Worm (Caenorhabditis elegans) whole organism, L4 larva: ENCODE data around the gene arx-5.

Source experiments
- F10B5.3 ChIP-seq: sonication (generic microtip); optimal IDR thresholded peaks from 2 replicates; lab custom pipeline; 2016; ENCODE audit warnings: mild to moderate bottlenecking, missing genetic modification characterization, missing compliant biosample characterization
- R02D3.7 ChIP-seq: fragments of 150-350 bp; sonication (generic microtip); optimal IDR thresholded peaks from 3 replicates; lab custom pipeline; 2014; ENCODE audit warnings: missing biosample characterization, missing genetic modification characterization
- Y105C5A.15 ChIP-seq: fragments of 200-800 bp; sonication (Bioruptor generic); IDR thresholded peaks from 2 replicates; pipeline ENCODE4 v1.3.6; 2022; ENCODE audit warnings: missing genetic modification characterization, missing compliant biosample characterization
- Y75B8A.6 ChIP-seq: fragments of 200-800 bp; sonication (Bioruptor generic); IDR thresholded peaks from 2 replicates; pipeline ENCODE4 v1.3.6; 2022; ENCODE audit warnings: missing genetic modification reagents, missing genetic modification characterization, missing compliant biosample characterization
- ama-1 ChIP-seq: fragments of 150-350 bp; optimal IDR thresholded peaks from 2 replicates; lab custom pipeline; 2014; ENCODE audit warnings: inconsistent platforms, mixed read lengths
- ceh-20 ChIP-seq: fragments of 200-800 bp; sonication (Bioruptor generic); IDR thresholded peaks from 2 replicates; pipeline ENCODE4 v1.3.6; 2022; ENCODE audit warnings: missing genetic modification reagents, missing genetic modification characterization, missing compliant biosample characterization
- ceh-44 ChIP-seq: fragments of 200-800 bp; sonication (Bioruptor generic); IDR thresholded peaks from 2 replicates; pipeline ENCODE4 v1.3.6; 2022; ENCODE audit warnings: missing genetic modification reagents, missing genetic modification characterization, missing compliant biosample characterization
- ceh-62 ChIP-seq: sonication (generic microtip); optimal IDR thresholded peaks from 2 replicates; lab custom pipeline; 2017; ENCODE audit warnings: missing biosample characterization, missing genetic modification characterization
- ceh-82 ChIP-seq: sonication (generic microtip); optimal IDR thresholded peaks from 2 replicates; lab custom pipeline; 2017; ENCODE audit warnings: missing biosample characterization, missing genetic modification characterization
- ces-1 ChIP-seq: fragments of 150-350 bp; sonication (generic microtip); optimal IDR thresholded peaks from 4 replicates; lab custom pipeline; 2014; ENCODE audit warnings: missing biosample characterization, missing genetic modification reagents, missing genetic modification characterization
- daf-16 ChIP-seq, 3 experiments: sonication (generic microtip); optimal IDR thresholded peaks; 2 replicates each; lab custom pipeline; 2016 to 2017; ENCODE audit warnings: missing genetic modification characterization in 3 of 3, missing genetic modification reagents in 3 of 3, mild to moderate bottlenecking in 2 of 3, missing compliant biosample characterization in 2 of 3, missing biosample characterization in 1 of 3, moderate library complexity in 1 of 3
- daf-8 ChIP-seq: fragments of 200-800 bp; sonication (Bioruptor generic); IDR thresholded peaks from 2 replicates; pipeline ENCODE4 v1.3.6; 2022; ENCODE audit warnings: missing genetic modification characterization, missing compliant biosample characterization
- dmd-6 ChIP-seq: fragments of 200-800 bp; sonication (Bioruptor generic); IDR thresholded peaks from 2 replicates; pipeline ENCODE4 v1.3.6; 2022; ENCODE audit warnings: missing genetic modification reagents, missing genetic modification characterization, missing compliant biosample characterization
- dmd-8 ChIP-seq: fragments of 200-800 bp; sonication (Bioruptor generic); IDR thresholded peaks from 2 replicates; pipeline ENCODE4 v1.3.6; 2022; ENCODE audit warnings: missing genetic modification characterization, missing compliant biosample characterization
- dpl-1 ChIP-seq: fragments of 150-350 bp; optimal IDR thresholded peaks from 2 replicates; lab custom pipeline; 2014; ENCODE audit warnings: missing biosample characterization, missing genetic modification reagents, missing genetic modification characterization
- dve-1 ChIP-seq: sonication (generic microtip); optimal IDR thresholded peaks from 2 replicates; lab custom pipeline; 2017; ENCODE audit warnings: antibody characterized with exemption, mild to moderate bottlenecking, missing genetic modification characterization, missing compliant biosample characterization; ENCODE audit not compliant: insufficient read depth
- egl-27 ChIP-seq: sonication (generic microtip); optimal IDR thresholded peaks from 3 replicates; lab custom pipeline; 2017; ENCODE audit warnings: missing biosample characterization, missing genetic modification reagents, missing genetic modification characterization
- egl-43 ChIP-seq: fragments of 200-800 bp; sonication (Bioruptor generic); IDR thresholded peaks from 2 replicates; pipeline ENCODE4 v1.3.6; 2022; ENCODE audit warnings: missing genetic modification reagents, missing genetic modification characterization, missing compliant biosample characterization
- fos-1 ChIP-seq: fragments of 150-350 bp; optimal IDR thresholded peaks from 2 replicates; lab custom pipeline; 2014; ENCODE audit warnings: missing biosample characterization, missing genetic modification characterization
- gei-8 ChIP-seq: fragments of 200-800 bp; sonication (Bioruptor generic); optimal IDR thresholded peaks from 2 replicates; lab custom pipeline; 2018; ENCODE audit warnings: mild to moderate bottlenecking, missing genetic modification characterization, missing compliant biosample characterization
- hlh-11 ChIP-seq: fragments of 200-800 bp; sonication (Bioruptor generic); optimal IDR thresholded peaks from 2 replicates; lab custom pipeline; 2018; ENCODE audit warnings: mild to moderate bottlenecking, missing genetic modification characterization, missing compliant biosample characterization
- hlh-30 ChIP-seq: sonication (generic microtip); optimal IDR thresholded peaks from 2 replicates; lab custom pipeline; 2017; ENCODE audit warnings: antibody characterized with exemption, mild to moderate bottlenecking, missing genetic modification characterization, missing compliant biosample characterization; ENCODE audit not compliant: insufficient read depth
- lim-7 ChIP-seq: fragments of 200-800 bp; sonication (Bioruptor generic); IDR thresholded peaks from 2 replicates; pipeline ENCODE4 v1.3.6; 2022; ENCODE audit warnings: missing genetic modification characterization, missing compliant biosample characterization
- lin-1 ChIP-seq: fragments of 200-800 bp; sonication (Bioruptor generic); IDR thresholded peaks from 2 replicates; pipeline ENCODE4 v1.3.6; 2022; ENCODE audit warnings: missing genetic modification reagents, missing genetic modification characterization, missing compliant biosample characterization
- lin-29 ChIP-seq: fragments of 200-800 bp; sonication (Bioruptor generic); IDR thresholded peaks from 2 replicates; pipeline ENCODE4 v1.3.6; 2022; ENCODE audit warnings: missing genetic modification reagents, missing genetic modification characterization, missing compliant biosample characterization
- lin-38 ChIP-seq: fragments of 200-800 bp; sonication (Bioruptor generic); IDR thresholded peaks from 2 replicates; pipeline ENCODE4 v1.3.6; 2022; ENCODE audit warnings: missing genetic modification reagents, missing genetic modification characterization, missing compliant biosample characterization
- lir-3 ChIP-seq: sonication (generic microtip); optimal IDR thresholded peaks from 2 replicates; lab custom pipeline; 2016; ENCODE audit warnings: mild to moderate bottlenecking, missing genetic modification characterization, missing compliant biosample characterization
- madf-5 ChIP-seq, 2 experiments: fragments of 200-800 bp; sonication (Bioruptor generic); IDR thresholded peaks; 2 replicates each; pipeline ENCODE4 v1.3.6; 2022; ENCODE audit warnings: missing compliant biosample characterization in 2 of 2, missing genetic modification characterization in 2 of 2
- mes-2 ChIP-seq: sonication (generic microtip); optimal IDR thresholded peaks from 2 replicates; lab custom pipeline; 2016; ENCODE audit warnings: missing genotype, mild to moderate bottlenecking, missing genetic modification characterization, missing compliant biosample characterization; ENCODE audit not compliant: poor library complexity, severe bottlenecking
- mxl-2 ChIP-seq: fragments of 200-800 bp; sonication (Bioruptor generic); conservative IDR thresholded peaks from 2 replicates; pipeline ENCODE4 v1.3.6; 2022; ENCODE audit warnings: missing genetic modification reagents, missing genetic modification characterization, missing compliant biosample characterization
- nhr-11 ChIP-seq: fragments of 150-350 bp; optimal IDR thresholded peaks from 2 replicates; lab custom pipeline; 2014; ENCODE audit warnings: missing biosample characterization, missing genetic modification characterization
- nhr-28 ChIP-seq: fragments of 150-350 bp; optimal IDR thresholded peaks from 2 replicates; lab custom pipeline; 2014; ENCODE audit warnings: missing biosample characterization, missing genetic modification characterization
- nhr-42 ChIP-seq: fragments of 200-800 bp; sonication (Bioruptor generic); IDR thresholded peaks from 2 replicates; pipeline ENCODE4 v1.3.6; 2022; ENCODE audit warnings: missing genetic modification characterization, missing compliant biosample characterization
- saeg-2 ChIP-seq: fragments of 200-800 bp; sonication (Bioruptor generic); IDR thresholded peaks from 2 replicates; pipeline ENCODE4 v1.3.6; 2022; ENCODE audit warnings: missing genetic modification reagents, missing genetic modification characterization, missing compliant biosample characterization
- snpc-1.2 ChIP-seq: fragments of 200-800 bp; sonication (Bioruptor generic); IDR thresholded peaks from 2 replicates; pipeline ENCODE4 v1.3.6; 2022; ENCODE audit warnings: missing genetic modification reagents, missing genetic modification characterization, missing compliant biosample characterization
- spr-1 ChIP-seq: sonication (generic microtip); optimal IDR thresholded peaks from 2 replicates; lab custom pipeline; 2016; ENCODE audit warnings: mild to moderate bottlenecking, missing genetic modification characterization, missing compliant biosample characterization
- spr-3 ChIP-seq: fragments of 200-800 bp; sonication (Bioruptor generic); optimal IDR thresholded peaks from 2 replicates; lab custom pipeline; 2018; ENCODE audit warnings: mild to moderate bottlenecking, missing genetic modification characterization, missing compliant biosample characterization
- zfp-2 ChIP-seq: sonication (generic microtip); optimal IDR thresholded peaks from 2 replicates; lab custom pipeline; 2016; ENCODE audit warnings: mild to moderate bottlenecking, missing genetic modification characterization, missing compliant biosample characterization
- zip-11 ChIP-seq: fragments of 200-800 bp; sonication (Bioruptor generic); IDR thresholded peaks from 2 replicates; pipeline ENCODE4 v1.3.6; 2022; ENCODE audit warnings: missing genetic modification characterization, missing compliant biosample characterization

Gene arx-5

DNA sequence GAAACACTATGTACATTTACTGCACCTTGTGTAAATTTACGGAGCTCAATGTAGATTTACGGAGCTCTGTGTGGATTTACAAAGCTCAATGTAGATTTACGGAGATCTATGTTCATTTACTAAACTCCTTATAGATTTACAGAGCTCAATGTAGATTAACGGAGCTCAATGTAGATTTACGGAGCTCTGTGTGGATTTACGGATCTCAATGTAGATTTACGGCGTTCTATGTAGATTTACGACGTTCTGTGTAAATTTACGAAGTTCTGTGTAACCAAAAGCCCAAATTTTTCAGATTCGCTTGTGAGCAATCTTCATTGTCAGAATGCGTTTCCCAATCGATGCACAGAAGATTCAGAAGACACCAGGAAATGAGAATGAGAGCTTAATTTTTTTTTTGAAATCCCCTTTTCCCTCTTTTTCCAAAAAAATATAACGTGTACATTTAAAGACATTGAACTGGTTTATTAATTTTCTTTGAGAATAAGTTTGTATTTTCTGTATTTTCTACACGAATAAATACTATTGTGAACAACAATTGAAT, 18.9 kb upstream of the arx-5 start:
- no peak for TF ChIP-seq egl-43 (GFP tag; lab: Robert Waterston, UW)
- no peak for TF ChIP-seq nhr-11 (tag; lab: Kevin White, UChicago)
- TF ChIP-seq ceh-20 (GFP tag; lab: Robert Waterston, UW) = no peak
- no peak for TF ChIP-seq lin-29
- TF ChIP-seq saeg-2 (GFP tag; lab: Robert Waterston, UW) = no peak
- TF ChIP-seq lir-3 (tag; lab: Kevin White, UChicago) = no peak
- no peak for TF ChIP-seq mxl-2
- TF ChIP-seq lin-38 (GFP tag; lab: Robert Waterston, UW) = no peak
- no peak for TF ChIP-seq spr-1 (tag; lab: Kevin White, UChicago)
- TF ChIP-seq ceh-82 (tag; lab: Kevin White, UChicago) = no peak
- no peak for TF ChIP-seq Y105C5A.15 (GFP tag; lab: Robert Waterston, UW)
- TF ChIP-seq spr-3 (GFP tag; lab: Kevin White, UChicago) = no peak
- no peak for TF ChIP-seq dmd-8
- TF ChIP-seq snpc-1.2 (GFP tag; lab: Robert Waterston, UW) = no peak
- no peak for TF ChIP-seq ces-1
- TF ChIP-seq nhr-42 (GFP tag; lab: Robert Waterston, UW) = no peak
- no peak for TF ChIP-seq ama-1 (lab: Kevin White, UChicago)

DNA sequence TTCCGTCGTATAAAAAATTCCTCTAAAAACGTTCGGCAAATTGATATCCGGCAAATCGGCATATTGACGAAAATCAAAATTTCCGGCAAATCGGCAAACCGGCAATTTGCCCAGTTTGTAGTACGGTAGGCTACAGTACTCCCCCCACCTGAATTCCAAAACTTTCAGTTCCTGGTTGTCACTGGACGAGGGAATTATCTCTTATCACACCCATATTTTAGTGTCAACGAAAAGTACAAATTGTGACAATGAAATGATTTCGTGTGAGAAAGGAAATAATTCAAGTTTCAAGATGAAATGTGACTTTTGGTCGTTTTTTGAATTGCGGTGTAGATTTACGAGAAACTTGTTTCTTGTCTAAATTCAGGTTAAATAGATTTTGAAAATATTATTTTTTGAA, 15.2 kb upstream of the arx-5 start:
- TF ChIP-seq R02D3.7 (tag; lab: Kevin White, UChicago) = no peak
- peak; percentile 62 for TF ChIP-seq nhr-28 (tag; lab: Kevin White, UChicago)
- no peak for TF ChIP-seq ceh-82 (tag; lab: Kevin White, UChicago)
- TF ChIP-seq egl-27 (tag; lab: Kevin White, UChicago) = no peak
- no peak for TF ChIP-seq madf-5 (GFP tag; IDR thresholded peaks at IDR 0.05; lab: Robert Waterston, UW)
- peak; percentile 5 for TF ChIP-seq mes-2 (tag; lab: Kevin White, UChicago)
- no peak for TF ChIP-seq gei-8 (GFP tag; lab: Kevin White, UChicago)
- TF ChIP-seq F10B5.3 (tag; lab: Kevin White, UChicago) = no peak
- no peak for TF ChIP-seq fos-1 (tag; lab: Kevin White, UChicago)
- TF ChIP-seq hlh-11 (tag; lab: Kevin White, UChicago) = peak; percentile 53
- TF ChIP-seq zip-11 (GFP tag; lab: Robert Waterston, UW) = no peak
- TF ChIP-seq ceh-44 = no peak
- TF ChIP-seq lin-38 (GFP tag; lab: Robert Waterston, UW) = no peak
- no peak for TF ChIP-seq lin-1 (GFP tag; lab: Robert Waterston, UW)
- TF ChIP-seq daf-8 (GFP tag; lab: Robert Waterston, UW) = no peak
- TF ChIP-seq dpl-1 (GFP tag; lab: Kevin White, UChicago) = no peak
- no peak for TF ChIP-seq lim-7 (GFP tag; lab: Robert Waterston, UW)
- peak; percentile 66 for TF ChIP-seq dve-1 (tag; lab: Kevin White, UChicago)
- TF ChIP-seq daf-16 (GFP tag; optimal IDR thresholded peaks at IDR 0.05; lab: Kevin White, UChicago) = no peak
- TF ChIP-seq daf-16 (tag; optimal IDR thresholded peaks at IDR 0.05; lab: Kevin White, UChicago) = no peak
- TF ChIP-seq Y75B8A.6 (GFP tag; lab: Robert Waterston, UW) = no peak
- peak; percentile 7 for TF ChIP-seq hlh-30 (tag; lab: Kevin White, UChicago)
- no peak for TF ChIP-seq zfp-2
- peak; percentile 83 for TF ChIP-seq dmd-6 (GFP tag; lab: Robert Waterston, UW)
- TF ChIP-seq ceh-62 (tag; lab: Kevin White, UChicago) = no peak
- 0 out of 2 replicates have a peak, but pooled peaks have one; percentile 17 for TF ChIP-seq nhr-42 (GFP tag; lab: Robert Waterston, UW)
- TF ChIP-seq, all 104 proteins: peak for 7
